Fruit fly (Drosophila melanogaster) whole organism: ENCODE measurements around the gene CG4318.

ENCODE experiments used
- CG8478 ChIP-seq: fragments of >200 bp; optimal IDR thresholded peaks from 2 replicates; lab custom pipeline; 2018; ENCODE audit warnings: inconsistent platforms
- Dll ChIP-seq: fragments of >200 bp; optimal IDR thresholded peaks from 2 replicates; lab custom pipeline; 2017
- EcR ChIP-seq, 2 experiments: fragments of >200 bp; optimal IDR thresholded peaks; 2 replicates each; lab custom pipeline; 2017; ENCODE audit warnings: missing biosample characterization in 2 of 2, missing genetic modification characterization in 2 of 2, missing genetic modification reagents in 2 of 2
- pan ChIP-seq: fragments of >200 bp; optimal IDR thresholded peaks from 2 replicates; lab custom pipeline; 2017
- psq ChIP-seq: fragments of >200 bp; optimal IDR thresholded peaks from 2 replicates; lab custom pipeline; 2017
- usp ChIP-seq: fragments of >200 bp; optimal IDR thresholded peaks from 2 replicates; lab custom pipeline; 2017; ENCODE audit warnings: missing biosample characterization, missing genetic modification characterization, mixed read lengths

dm6 chrX:13138887-13139286 is 15.8 kb downstream of the CG4318 start, which contains the start of gene CG32645:
- TF ChIP-seq psq (lab: Kevin White, UChicago) (no peak), Dll (lab: Kevin White, UChicago) (peak; percentile 11), EcR (GFP tag; optimal IDR thresholded peaks at IDR 0.05; lab: Kevin White, UChicago) (no peak), pan (lab: Kevin White, UChicago) (no peak), usp (GFP tag; lab: Kevin White, UChicago) (no peak), CG8478 (lab: Kevin White, UChicago) (no peak)
